Worm (Caenorhabditis elegans): ENCODE results near the gene C09G12.17.

Gene C09G12.17

ce11 chrIV:3539253-3539652, 43.0 kb upstream of the C09G12.17 start (continued):
- TF ChIP-seq F33H1.4 (GFP tag; IDR thresholded peaks at IDR 0.05) (no peak), tlf-1 (GFP tag; optimal IDR thresholded peaks at IDR 0.05) (no peak), attf-3 (GFP tag; conservative IDR thresholded peaks at IDR 0.05) (no peak), unc-62 (GFP tag; optimal IDR thresholded peaks at IDR 0.05) (no peak), egrh-3 (GFP tag; IDR thresholded peaks at IDR 0.05) (no peak), K11D2.4 (GFP tag; IDR thresholded peaks at IDR 0.05) (no peak), madf-8 (GFP tag; conservative IDR thresholded peaks at IDR 0.05) (0 out of 2 replicates have a peak, but pooled peaks have one; percentile 28), ZK185.1 (tag; optimal IDR thresholded peaks at IDR 0.05; ENCODE audit: poor library complexity, severe bottlenecking) (no peak), madf-6 (GFP tag; IDR thresholded peaks at IDR 0.05) (peak; percentile 68), ztf-22 (GFP tag; optimal IDR thresholded peaks at IDR 0.05) (no peak), snpc-4 (GFP tag; optimal IDR thresholded peaks at IDR 0.05) (no peak), snpc-4 (tag; optimal IDR thresholded peaks at IDR 0.05) (no peak), ztf-18 (tag; optimal IDR thresholded peaks at IDR 0.05) (no peak), F10E7.11 (tag; optimal IDR thresholded peaks at IDR 0.05) (no peak), madf-3 (GFP tag; IDR thresholded peaks at IDR 0.05) (no peak), F49E8.2 (tag; optimal IDR thresholded peaks at IDR 0.05; ENCODE audit: insufficient read depth) (no peak)

- TF ChIP-seq rpc-1 (optimal IDR thresholded peaks at IDR 0.05) (no peak), rpc-1 (tag; optimal IDR thresholded peaks at IDR 0.05) (no peak), hmg-1.2 (GFP tag; IDR thresholded peaks at IDR 0.05) (peak; percentile 49; the same call in 1 of the 2 replicates)
Measured at ce11 chrIV:3532989-3533388, 36.7 kb upstream of the C09G12.17 start.

ce11 chrIV:3532167-3532566, 35.9 kb upstream of the C09G12.17 start, which contains the start of gene M57.1:
Gene M57.1, plus strand, starts transcription at chrIV:3532467.
- TF ChIP-seq snpc-4 (GFP tag; optimal IDR thresholded peaks at IDR 0.05) (no peak), snpc-4 (tag; optimal IDR thresholded peaks at IDR 0.05) (no peak), cebp-2 (GFP tag; IDR thresholded peaks at IDR 0.05) (no peak), hlh-12 (tag; optimal IDR thresholded peaks at IDR 0.05) (no peak)

- TF ChIP-seq D2030.7 (GFP tag; IDR thresholded peaks at IDR 0.05) = no peak
- TF ChIP-seq efl-1 (GFP tag; optimal IDR thresholded peaks at IDR 0.05) = no peak
- no peak for TF ChIP-seq sdz-38 (tag; optimal IDR thresholded peaks at IDR 0.05)
- TF ChIP-seq somi-1 (GFP tag; optimal IDR thresholded peaks at IDR 0.05) = no peak
- no peak for TF ChIP-seq B0336.3 (GFP tag; IDR thresholded peaks at IDR 0.05)
- TF ChIP-seq ccch-3 (GFP tag; optimal IDR thresholded peaks at IDR 0.05) = no peak
- TF ChIP-seq F49E8.2 (tag; optimal IDR thresholded peaks at IDR 0.05; ENCODE audit: insufficient read depth) = no peak
- no peak for TF ChIP-seq nfyb-1 (GFP tag; IDR thresholded peaks at IDR 0.05)
- no peak for TF ChIP-seq ceh-100 (GFP tag; IDR thresholded peaks at IDR 0.05)
- TF ChIP-seq lin-40 (tag; optimal IDR thresholded peaks at IDR 0.05) = no peak
- TF ChIP-seq ztf-28 (GFP tag; IDR thresholded peaks at IDR 0.05) = no peak
- no peak for TF ChIP-seq F33H1.4 (GFP tag; IDR thresholded peaks at IDR 0.05)
- no peak for TF ChIP-seq F57C9.4 (tag; optimal IDR thresholded peaks at IDR 0.05)
Measured at ce11 chrIV:3531535-3531934, 35.3 kb upstream of the C09G12.17 start.

- TF ChIP-seq aptf-3 (GFP tag; IDR thresholded peaks at IDR 0.05) (no peak), efl-1 (GFP tag; optimal IDR thresholded peaks at IDR 0.05) (no peak), xnd-1 (tag; optimal IDR thresholded peaks at IDR 0.05) (no peak), nhr-90 (tag; optimal IDR thresholded peaks at IDR 0.05) (no peak), lsl-1 (GFP tag; optimal IDR thresholded peaks at IDR 0.05) (no peak), ccch-3 (GFP tag; optimal IDR thresholded peaks at IDR 0.05) (no peak)
Measured at ce11 chrIV:3527878-3528277, 31.6 kb upstream of the C09G12.17 start.

All from whole organism, young adult.